Fruit fly (Drosophila melanogaster): Measurements from ENCODE around the gene CG8138.

CG8138 gene

dm6 chr3R:13218733-13219132 is 37.6 kb downstream of the CG8138 start (continued):
- TF ChIP-seq CG13424 (tag; optimal IDR thresholded peaks at IDR 0.05): no peak
- no peak for TF ChIP-seq chn (GFP tag; optimal IDR thresholded peaks at IDR 0.05)
- peak; percentile 7 for TF ChIP-seq ind (GFP tag; optimal IDR thresholded peaks at IDR 0.05)
- TF ChIP-seq CG7928 (GFP tag; optimal IDR thresholded peaks at IDR 0.05): peak; percentile 10
- no peak for TF ChIP-seq pita (GFP tag; optimal IDR thresholded peaks at IDR 0.05)
- TF ChIP-seq al (GFP tag; IDR thresholded peaks at IDR 0.05): peak; percentile 55; the same call in 1 of the 2 replicates
- TF ChIP-seq Meics (GFP tag; optimal IDR thresholded peaks at IDR 0.05): peak; percentile 45
- no peak for TF ChIP-seq Doc2 (GFP tag; IDR thresholded peaks at IDR 0.05)
- TF ChIP-seq CG6683 (GFP tag; optimal IDR thresholded peaks at IDR 0.05): no peak
- 0 out of 3 replicates have a peak, but pooled peaks have one; percentile 33 for TF ChIP-seq Mrtf (GFP tag; IDR thresholded peaks at IDR 0.05)
- TF ChIP-seq pros (GFP tag; optimal IDR thresholded peaks at IDR 0.05): no peak
- no peak for TF ChIP-seq nerfin-2 (GFP tag; IDR thresholded peaks at IDR 0.05; ENCODE audit: partially characterized antibody)
- peak; percentile 33 for TF ChIP-seq CG7839 (tag; optimal IDR thresholded peaks at IDR 0.05)
- no peak for TF ChIP-seq CG6854 (GFP tag; optimal IDR thresholded peaks at IDR 0.05)
- TF ChIP-seq gsb-n (tag; optimal IDR thresholded peaks at IDR 0.05): no peak
- no peak for TF ChIP-seq CG4404 (GFP tag; IDR thresholded peaks at IDR 0.05)
- TF ChIP-seq CG11695 (GFP tag; IDR thresholded peaks at IDR 0.05): no peak
- peak; percentile 11 for TF ChIP-seq unpg (GFP tag; optimal IDR thresholded peaks at IDR 0.05)
- no peak for TF ChIP-seq ttk (GFP tag; IDR thresholded peaks at IDR 0.05)
- no peak for TF ChIP-seq CG13287 (GFP tag; IDR thresholded peaks at IDR 0.05; ENCODE audit: partially characterized antibody)
- TF ChIP-seq Atf3 (GFP tag; optimal IDR thresholded peaks at IDR 0.05): no peak
- no peak for TF ChIP-seq CG18011 (GFP tag; optimal IDR thresholded peaks at IDR 0.05)
- TF ChIP-seq pnt (GFP tag; optimal IDR thresholded peaks at IDR 0.05): peak; percentile 7
- TF ChIP-seq E2f1 (GFP tag; IDR thresholded peaks at IDR 0.05): no peak
- no peak for TF ChIP-seq Dad (GFP tag; optimal IDR thresholded peaks at IDR 0.05)
- no peak for TF ChIP-seq Hey (tag; optimal IDR thresholded peaks at IDR 0.05)
- no peak for TF ChIP-seq Jarid2 (GFP tag; optimal IDR thresholded peaks at IDR 0.05)
- no peak for TF ChIP-seq B-H2 (GFP tag; optimal IDR thresholded peaks at IDR 0.05)
- peak; percentile 28; the same call in 1 of the 2 replicates for TF ChIP-seq rib (GFP tag; IDR thresholded peaks at IDR 0.05)
- peak; percentile 30 for TF ChIP-seq CG10147 (GFP tag; optimal IDR thresholded peaks at IDR 0.05)
- TF ChIP-seq CG16815 (GFP tag; optimal IDR thresholded peaks at IDR 0.05): no peak
- TF ChIP-seq seq (GFP tag; IDR thresholded peaks at IDR 0.05): no peak
- peak; percentile 6 for TF ChIP-seq CG2712 (tag; optimal IDR thresholded peaks at IDR 0.05)
- no peak for TF ChIP-seq CG4424 (GFP tag; optimal IDR thresholded peaks at IDR 0.05)
- no peak for TF ChIP-seq NfI (GFP tag; optimal IDR thresholded peaks at IDR 0.05)
- TF ChIP-seq Bgb (GFP tag; IDR thresholded peaks at IDR 0.05; ENCODE audit: partially characterized antibody): no peak
- TF ChIP-seq Xrp1 (GFP tag; IDR thresholded peaks at IDR 0.05): no peak
- TF ChIP-seq CG13624 (GFP tag; optimal IDR thresholded peaks at IDR 0.05): no peak
- no peak for TF ChIP-seq C15 (GFP tag; IDR thresholded peaks at IDR 0.05)
- no peak for TF ChIP-seq CG10959 (GFP tag; IDR thresholded peaks at IDR 0.05)
- TF ChIP-seq CG10431 (GFP tag; optimal IDR thresholded peaks at IDR 0.05): no peak
- TF ChIP-seq CG32532 (GFP tag; IDR thresholded peaks at IDR 0.05): peak; percentile 69
- TF ChIP-seq CG13296 (GFP tag; optimal IDR thresholded peaks at IDR 0.05): no peak
- no peak for TF ChIP-seq CG1603 (tag; optimal IDR thresholded peaks at IDR 0.05)
- TF ChIP-seq CG17186 (GFP tag; optimal IDR thresholded peaks at IDR 0.05): no peak
- no peak for TF ChIP-seq CG4820 (GFP tag; optimal IDR thresholded peaks at IDR 0.05)
- no peak for TF ChIP-seq eyg (GFP tag; optimal IDR thresholded peaks at IDR 0.05)
- TF ChIP-seq MTF-1 (GFP tag; optimal IDR thresholded peaks at IDR 0.05; ENCODE audit: borderline replicate concordance): no peak
- no peak for TF ChIP-seq TFAM (GFP tag; optimal IDR thresholded peaks at IDR 0.05)
- TF ChIP-seq CG32772 (GFP tag; IDR thresholded peaks at IDR 0.05): no peak
- TF ChIP-seq sd (tag; optimal IDR thresholded peaks at IDR 0.05): no peak
- no peak for TF ChIP-seq gro (GFP tag; optimal IDR thresholded peaks at IDR 0.05)
